Worm (Caenorhabditis elegans): ENCODE results near the gene F56H9.9.
A peak's percentile ranks its signal among the peaks of the same experiment; 100 is the strongest.

F56H9.9 gene

DNA sequence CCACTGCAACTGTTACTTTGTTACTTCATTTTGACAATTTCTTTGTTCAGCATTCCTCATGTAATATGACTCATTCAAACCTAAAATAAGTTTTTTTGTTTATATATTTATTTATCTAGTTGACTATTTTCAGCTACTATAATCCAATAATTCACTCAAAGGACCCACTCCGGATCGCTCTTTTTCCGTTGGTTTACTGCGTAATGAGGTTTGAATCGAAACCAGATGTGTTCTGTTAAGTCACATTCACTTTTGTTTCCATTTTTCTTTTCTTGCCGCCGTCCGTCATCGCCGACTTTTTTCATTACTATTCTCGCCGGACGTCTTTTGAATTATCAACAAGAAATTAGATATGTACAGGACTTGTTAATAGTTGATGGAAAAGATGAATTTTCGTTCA is 39.1 kb upstream of the F56H9.9 start:
- TF ChIP-seq R02D3.7 (tag; optimal IDR thresholded peaks at IDR 0.05), result no peak
- no peak for TF ChIP-seq egl-27 (tag; optimal IDR thresholded peaks at IDR 0.05)
- TF ChIP-seq sma-9 (GFP tag; optimal IDR thresholded peaks at IDR 0.05), result no peak
- no peak for TF ChIP-seq sma-9 (tag; optimal IDR thresholded peaks at IDR 0.05)
- no peak for TF ChIP-seq Y55F3AM.14 (GFP tag; optimal IDR thresholded peaks at IDR 0.05)
- TF ChIP-seq nhr-25 (tag; optimal IDR thresholded peaks at IDR 0.05), result no peak
- TF ChIP-seq unc-62 (GFP tag; optimal IDR thresholded peaks at IDR 0.05), result no peak
- TF ChIP-seq alr-1 (tag; optimal IDR thresholded peaks at IDR 0.05), result no peak
- no peak for TF ChIP-seq crh-2 (tag; optimal IDR thresholded peaks at IDR 0.05)
- no peak for TF ChIP-seq mab-5 (tag; optimal IDR thresholded peaks at IDR 0.05)
- TF ChIP-seq zag-1 (tag; optimal IDR thresholded peaks at IDR 0.05), result no peak
- TF ChIP-seq mdl-1 (tag; optimal IDR thresholded peaks at IDR 0.05), result no peak
- no peak for TF ChIP-seq elt-3 (tag; optimal IDR thresholded peaks at IDR 0.05)
- no peak for TF ChIP-seq unc-55 (GFP tag; optimal IDR thresholded peaks at IDR 0.05)
- no peak for TF ChIP-seq ZK546.5 (tag; optimal IDR thresholded peaks at IDR 0.05)
- no peak for TF ChIP-seq ztf-1 (GFP tag; conservative IDR thresholded peaks at IDR 0.05)

DNA sequence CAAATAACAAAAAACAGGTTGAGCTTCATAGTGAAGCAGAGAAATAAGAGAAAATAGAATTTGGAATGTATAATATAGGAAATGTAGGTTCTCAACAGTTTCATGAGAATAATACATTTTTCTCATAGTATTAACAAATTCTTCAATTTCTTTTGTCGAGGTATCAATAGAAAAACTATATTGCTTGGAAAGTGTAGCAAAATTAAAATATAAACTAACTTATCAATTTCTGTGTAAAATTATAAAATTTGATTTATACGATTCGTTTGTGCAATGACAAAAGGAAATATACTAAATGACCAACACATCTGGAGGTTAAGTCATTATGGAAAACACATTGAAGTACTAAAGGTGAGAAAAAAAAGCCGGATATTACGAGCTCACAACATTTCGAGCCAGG is 37.3 kb upstream of the F56H9.9 start, which contains the start of gene W05B10.3:
W05B10.3 (minus strand) TSS at position 101 of the 400 bp plus-strand sequence.
- TF ChIP-seq lin-13 (GFP tag; optimal IDR thresholded peaks at IDR 0.05) (no peak), egl-27 (tag; optimal IDR thresholded peaks at IDR 0.05) (no peak), unc-39 (tag; optimal IDR thresholded peaks at IDR 0.05) (no peak), sem-4 (tag; optimal IDR thresholded peaks at IDR 0.05) (no peak), ztf-4 (tag; optimal IDR thresholded peaks at IDR 0.05) (no peak), nhr-6 (tag; optimal IDR thresholded peaks at IDR 0.05) (no peak), nhr-23 (tag; optimal IDR thresholded peaks at IDR 0.05) (no peak), lin-39 (tag; optimal IDR thresholded peaks at IDR 0.05) (no peak), unc-55 (GFP tag; optimal IDR thresholded peaks at IDR 0.05) (no peak), lsy-2 (tag; optimal IDR thresholded peaks at IDR 0.05) (no peak), blmp-1 (tag; optimal IDR thresholded peaks at IDR 0.05; ENCODE audit: insufficient read depth) (no peak), lin-11 (tag; optimal IDR thresholded peaks at IDR 0.05) (no peak), Y55F3AM.14 (GFP tag; optimal IDR thresholded peaks at IDR 0.05) (no peak), mab-5 (tag; optimal IDR thresholded peaks at IDR 0.05) (no peak), fos-1 (tag; optimal IDR thresholded peaks at IDR 0.05) (no peak)

DNA sequence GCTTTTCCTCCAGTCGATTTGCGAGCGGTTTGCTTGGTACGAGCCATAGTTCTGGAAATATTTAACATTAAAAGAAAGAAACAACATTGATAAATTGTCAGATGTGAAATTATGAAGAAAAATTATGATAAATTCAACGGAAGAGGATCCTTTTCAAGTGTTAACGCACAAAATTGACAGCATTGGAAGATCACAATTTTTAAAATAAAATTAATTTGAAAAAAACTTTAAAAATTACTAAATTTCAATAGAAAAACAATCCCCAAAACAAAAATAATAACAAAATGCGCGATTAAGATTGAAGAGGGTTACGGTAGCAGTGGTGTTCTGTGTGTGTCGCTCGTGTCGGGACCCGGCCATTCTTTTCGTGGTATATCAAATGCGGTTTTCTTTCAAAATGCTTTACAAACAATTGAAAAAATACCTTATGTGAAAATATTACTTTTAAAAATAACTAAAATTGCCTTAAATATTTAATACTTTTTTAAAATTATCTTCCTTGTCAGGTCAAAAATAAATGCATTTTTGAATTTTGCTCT is 36.1 kb upstream of the F56H9.9 start, which contains the start of gene his-74:
his-74 (minus strand) TSS at position 51 of the 539 bp plus-strand sequence.
- TF ChIP-seq skn-1 (tag; optimal IDR thresholded peaks at IDR 0.05), result no peak
- no peak for TF ChIP-seq nhr-12 (tag; optimal IDR thresholded peaks at IDR 0.05)
- TF ChIP-seq blmp-1 (tag; optimal IDR thresholded peaks at IDR 0.05; ENCODE audit: insufficient read depth), result no peak
- TF ChIP-seq aly-2 (tag; optimal IDR thresholded peaks at IDR 0.05), result no peak
- no peak for TF ChIP-seq fos-1 (tag; optimal IDR thresholded peaks at IDR 0.05)
- no peak for TF ChIP-seq mab-5 (tag; optimal IDR thresholded peaks at IDR 0.05)
- no peak for TF ChIP-seq unc-39 (tag; optimal IDR thresholded peaks at IDR 0.05)
- TF ChIP-seq lsy-2 (tag; optimal IDR thresholded peaks at IDR 0.05), result no peak
- TF ChIP-seq nhr-129 (tag; optimal IDR thresholded peaks at IDR 0.05), result no peak
- no peak for TF ChIP-seq nhr-77 (tag; optimal IDR thresholded peaks at IDR 0.05)
- TF ChIP-seq dmd-4 (tag; optimal IDR thresholded peaks at IDR 0.05), result no peak
- TF ChIP-seq egl-27 (tag; optimal IDR thresholded peaks at IDR 0.05), result no peak
- no peak for TF ChIP-seq ceh-16 (tag; optimal IDR thresholded peaks at IDR 0.05)
- TF ChIP-seq elt-3 (tag; optimal IDR thresholded peaks at IDR 0.05), result no peak

DNA sequence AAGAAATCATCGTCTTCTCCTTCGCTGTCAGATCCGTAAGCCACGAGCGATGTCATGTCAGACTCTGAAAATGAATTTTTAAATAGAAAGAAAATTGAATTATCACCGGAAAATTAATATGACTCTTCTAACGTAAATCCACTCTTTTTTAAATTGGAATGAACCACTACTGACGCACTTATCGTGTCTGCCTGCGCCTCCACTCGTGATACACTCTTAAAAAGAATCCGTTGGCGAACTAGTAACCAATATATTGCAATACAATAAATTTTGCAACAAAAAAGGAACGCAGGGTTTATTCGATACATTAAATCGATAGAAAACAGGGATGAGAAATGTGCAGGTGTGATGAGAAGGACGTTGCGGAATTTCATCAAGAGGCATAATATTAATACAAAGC is 35.2 kb upstream of the F56H9.9 start, which contains the start of gene ccch-3:
ccch-3 (minus strand) TSS at position 262 of the 400 bp plus-strand sequence.
- TF ChIP-seq lin-11 (tag; optimal IDR thresholded peaks at IDR 0.05) (no peak), ZK546.5 (tag; optimal IDR thresholded peaks at IDR 0.05) (no peak), nhr-129 (tag; optimal IDR thresholded peaks at IDR 0.05) (peak; percentile 69), lin-39 (tag; optimal IDR thresholded peaks at IDR 0.05) (no peak), dmd-4 (tag; optimal IDR thresholded peaks at IDR 0.05) (no peak), Y55F3AM.14 (GFP tag; optimal IDR thresholded peaks at IDR 0.05) (no peak), peb-1 (tag; optimal IDR thresholded peaks at IDR 0.05) (no peak), egl-27 (tag; optimal IDR thresholded peaks at IDR 0.05) (peak; percentile 56), ceh-16 (tag; optimal IDR thresholded peaks at IDR 0.05) (no peak), R02D3.7 (tag; optimal IDR thresholded peaks at IDR 0.05) (no peak), unc-62 (GFP tag; optimal IDR thresholded peaks at IDR 0.05) (no peak), lin-13 (GFP tag; optimal IDR thresholded peaks at IDR 0.05) (peak; percentile 59), nhr-25 (tag; optimal IDR thresholded peaks at IDR 0.05) (peak; percentile 81), aly-2 (tag; optimal IDR thresholded peaks at IDR 0.05) (no peak), zag-1 (tag; optimal IDR thresholded peaks at IDR 0.05) (no peak), F13H6.1 (tag; optimal IDR thresholded peaks at IDR 0.05) (peak; percentile 27), nhr-11 (tag; optimal IDR thresholded peaks at IDR 0.05) (no peak), nhr-10 (tag; optimal IDR thresholded peaks at IDR 0.05) (no peak), unc-39 (tag; optimal IDR thresholded peaks at IDR 0.05) (no peak), ztf-4 (tag; optimal IDR thresholded peaks at IDR 0.05) (peak; percentile 1), ceh-82 (tag; optimal IDR thresholded peaks at IDR 0.05) (no peak), alr-1 (tag; optimal IDR thresholded peaks at IDR 0.05) (no peak), elt-1 (tag; optimal IDR thresholded peaks at IDR 0.05) (no peak), nhr-23 (tag; optimal IDR thresholded peaks at IDR 0.05) (no peak), mdl-1 (tag; optimal IDR thresholded peaks at IDR 0.05) (no peak), ztf-1 (GFP tag; conservative IDR thresholded peaks at IDR 0.05) (no peak), nhr-237 (tag; optimal IDR thresholded peaks at IDR 0.05) (no peak), blmp-1 (tag; optimal IDR thresholded peaks at IDR 0.05; ENCODE audit: insufficient read depth) (no peak), elt-3 (tag; optimal IDR thresholded peaks at IDR 0.05) (no peak), mab-5 (tag; optimal IDR thresholded peaks at IDR 0.05) (no peak), mbf-1 (tag; optimal IDR thresholded peaks at IDR 0.05) (no peak), nhr-21 (tag; optimal IDR thresholded peaks at IDR 0.05) (peak; percentile 43), gmeb-1 (tag; optimal IDR thresholded peaks at IDR 0.05) (peak; percentile 75)
